Fruit fly (Drosophila melanogaster) whole organism, embryonic: ENCODE measurements around the gene CG10214.

Experiments used
- B-H2 ChIP-seq: fragments of 200-800 bp; sonication (Bioruptor generic); optimal IDR thresholded peaks from 2 replicates; lab custom pipeline; 2018; ENCODE audit warnings: missing biosample characterization, mild to moderate bottlenecking, missing genetic modification characterization
- C15 ChIP-seq: fragments of 200-800 bp; sonication (Bioruptor generic); IDR thresholded peaks from 3 replicates; pipeline ENCODE4 v1.3.6; 2022; ENCODE audit warnings: missing biosample characterization, missing genetic modification characterization
- CG10321 ChIP-seq: fragments of 200-800 bp; sonication (Bioruptor generic); IDR thresholded peaks from 2 replicates; pipeline ENCODE4 v1.3.6; 2022; ENCODE audit warnings: missing biosample characterization, missing genetic modification characterization
- CG10979 ChIP-seq: fragments of 200-800 bp; sonication (Bioruptor generic); optimal IDR thresholded peaks from 2 replicates; lab custom pipeline; 2018; ENCODE audit warnings: missing biosample characterization, mild to moderate bottlenecking, missing genetic modification characterization, moderate library complexity
- CG11695 ChIP-seq: fragments of 200-800 bp; sonication (Bioruptor generic); IDR thresholded peaks from 3 replicates; pipeline ENCODE4 v1.3.6; 2022; ENCODE audit warnings: missing biosample characterization, missing genetic modification characterization
- CG12236 ChIP-seq: fragments of 200-800 bp; sonication (Bioruptor generic); optimal IDR thresholded peaks from 2 replicates; lab custom pipeline; 2016; ENCODE audit warnings: missing biosample characterization, missing genetic modification characterization
- CG12391 ChIP-seq: fragments of 200-800 bp; sonication (Bioruptor generic); optimal IDR thresholded peaks from 3 replicates; lab custom pipeline; 2018; ENCODE audit warnings: missing biosample characterization, mild to moderate bottlenecking, missing genetic modification characterization, moderate library complexity
- CG12942 ChIP-seq: fragments of 200-800 bp; sonication (Bioruptor generic); optimal IDR thresholded peaks from 3 replicates; lab custom pipeline; 2016; ENCODE audit warnings: missing biosample characterization, missing genetic modification characterization
- CG15073 ChIP-seq: fragments of 200-800 bp; sonication (Bioruptor generic); optimal IDR thresholded peaks from 2 replicates; lab custom pipeline; 2016; ENCODE audit warnings: missing biosample characterization, missing genetic modification characterization
- CG1792 ChIP-seq: fragments of 200-800 bp; sonication (Bioruptor generic); optimal IDR thresholded peaks from 2 replicates; lab custom pipeline; 2016; ENCODE audit warnings: missing biosample characterization, missing genetic modification characterization
- CG32532 ChIP-seq: fragments of 200-800 bp; sonication (Bioruptor generic); IDR thresholded peaks from 2 replicates; pipeline ENCODE4 v1.3.6; 2022; ENCODE audit warnings: missing biosample characterization, missing genetic modification characterization
- CG4360 ChIP-seq: fragments of 200-800 bp; sonication (Bioruptor generic); IDR thresholded peaks from 2 replicates; pipeline ENCODE4 v1.3.6; 2022; ENCODE audit warnings: missing biosample characterization, missing genetic modification characterization
- CG5245 ChIP-seq: fragments of 200-800 bp; sonication (Bioruptor generic); optimal IDR thresholded peaks from 3 replicates; lab custom pipeline; 2016; ENCODE audit warnings: missing biosample characterization, missing genetic modification characterization
- CG6272 ChIP-seq: fragments of 200-800 bp; sonication (Bioruptor generic); IDR thresholded peaks from 2 replicates; pipeline ENCODE4 v1.3.6; 2022; ENCODE audit warnings: missing biosample characterization, missing genetic modification characterization
- CG6765 ChIP-seq: fragments of 200-800 bp; sonication (Bioruptor generic); optimal IDR thresholded peaks from 3 replicates; lab custom pipeline; 2017; ENCODE audit warnings: missing biosample characterization, mild to moderate bottlenecking, missing genetic modification characterization
- CG7271 ChIP-seq: fragments of 200-800 bp; sonication (Bioruptor generic); optimal IDR thresholded peaks from 2 replicates; lab custom pipeline; 2018; ENCODE audit warnings: missing biosample characterization, mild to moderate bottlenecking, missing genetic modification characterization, moderate library complexity
- CG8944 ChIP-seq: fragments of 200-800 bp; sonication (Bioruptor generic); optimal IDR thresholded peaks from 3 replicates; lab custom pipeline; 2016; ENCODE audit warnings: missing biosample characterization, missing genetic modification characterization
- CkIIα-i1 ChIP-seq: fragments of 200-800 bp; sonication (Bioruptor generic); IDR thresholded peaks from 2 replicates; pipeline ENCODE4 v1.3.6; 2022; ENCODE audit warnings: missing biosample characterization, missing genetic modification characterization
- D ChIP-seq, 2 experiments: fragments of 200-800 bp in 1 of 2; fragments of >200 bp in 1 of 2; sonication (Bioruptor generic) in 1 of 2; optimal IDR thresholded peaks; 2 replicates in 1 of 2; 3 replicates in 1 of 2; lab custom pipeline; 2017; ENCODE audit warnings: mild to moderate bottlenecking in 1 of 2, missing biosample characterization in 1 of 2, missing genetic modification characterization in 1 of 2, missing genetic modification reagents in 1 of 2
- Dll ChIP-seq: fragments of 200-800 bp; sonication (Bioruptor generic); IDR thresholded peaks from 4 replicates; pipeline ENCODE4 v1.3.6; 2022; ENCODE audit warnings: missing biosample characterization, missing genetic modification characterization; ENCODE audit not compliant: partially characterized antibody
- Fer2 ChIP-seq: fragments of 200-800 bp; sonication (Bioruptor generic); optimal IDR thresholded peaks from 2 replicates; lab custom pipeline; 2018; ENCODE audit warnings: missing biosample characterization, mild to moderate bottlenecking, missing genetic modification characterization, moderate library complexity
- Gug ChIP-seq: fragments of 200-800 bp; sonication (Bioruptor generic); IDR thresholded peaks from 4 replicates; pipeline ENCODE4 v1.3.6; 2022; ENCODE audit warnings: missing biosample characterization, missing genetic modification characterization
- H2.0 ChIP-seq: fragments of 200-800 bp; sonication (Bioruptor generic); IDR thresholded peaks from 2 replicates; pipeline ENCODE4 v1.3.6; 2022; ENCODE audit warnings: missing biosample characterization, missing genetic modification characterization
- Hr3 ChIP-seq: fragments of 200-800 bp; sonication (Bioruptor generic); optimal IDR thresholded peaks from 3 replicates; lab custom pipeline; 2016; ENCODE audit warnings: missing biosample characterization, missing genetic modification characterization
- Jarid2 ChIP-seq: fragments of 200-800 bp; sonication (Bioruptor generic); optimal IDR thresholded peaks from 3 replicates; lab custom pipeline; 2017; ENCODE audit warnings: mild to moderate bottlenecking, missing biosample characterization, missing genetic modification reagents, missing genetic modification characterization
- MESR4 ChIP-seq: fragments of 200-800 bp; sonication (Bioruptor generic); optimal IDR thresholded peaks from 2 replicates; lab custom pipeline; 2018; ENCODE audit warnings: missing biosample characterization, mild to moderate bottlenecking, missing genetic modification characterization, moderate library complexity
- Mrtf ChIP-seq: fragments of 200-800 bp; sonication (Bioruptor generic); IDR thresholded peaks from 3 replicates; pipeline ENCODE4 v1.3.6; 2022; ENCODE audit warnings: missing biosample characterization, missing genetic modification characterization
- NK7.1 ChIP-seq: fragments of 200-800 bp; sonication (Bioruptor generic); optimal IDR thresholded peaks from 3 replicates; lab custom pipeline; 2016; ENCODE audit warnings: missing biosample characterization, missing genetic modification characterization
- Neu2 ChIP-seq: fragments of 200-800 bp; sonication (Bioruptor generic); optimal IDR thresholded peaks from 3 replicates; lab custom pipeline; 2016; ENCODE audit warnings: missing biosample characterization, missing genetic modification characterization, borderline replicate concordance
- Nf-YB ChIP-seq: fragments of 200-800 bp; sonication (Bioruptor generic); optimal IDR thresholded peaks from 3 replicates; lab custom pipeline; 2019; ENCODE audit warnings: missing biosample characterization, mild to moderate bottlenecking, missing genetic modification characterization, moderate library complexity
- Tbp ChIP-seq: fragments of >200 bp; optimal IDR thresholded peaks from 2 replicates; lab custom pipeline; 2018; ENCODE audit warnings: missing biosample characterization, missing genetic modification characterization
- Xbp1 ChIP-seq: fragments of 200-800 bp; sonication (Bioruptor generic); optimal IDR thresholded peaks from 3 replicates; lab custom pipeline; 2016; ENCODE audit warnings: missing biosample characterization, mild to moderate bottlenecking, missing genetic modification characterization
- ato ChIP-seq: fragments of 200-800 bp; sonication (Bioruptor generic); IDR thresholded peaks from 2 replicates; pipeline ENCODE4 v1.3.6; 2022; ENCODE audit warnings: missing biosample characterization, missing genetic modification characterization; ENCODE audit not compliant: partially characterized antibody
- bbx ChIP-seq: fragments of 200-800 bp; sonication (Bioruptor generic); IDR thresholded peaks from 2 replicates; pipeline ENCODE4 v1.3.6; 2022; ENCODE audit warnings: missing biosample characterization, missing genetic modification characterization; ENCODE audit not compliant: partially characterized antibody
- btn ChIP-seq: fragments of 200-800 bp; sonication (Bioruptor generic); optimal IDR thresholded peaks from 2 replicates; lab custom pipeline; 2016; ENCODE audit warnings: missing biosample characterization, missing genetic modification characterization
- disco-r ChIP-seq: fragments of 200-800 bp; sonication (Bioruptor generic); optimal IDR thresholded peaks from 2 replicates; lab custom pipeline; 2016; ENCODE audit warnings: missing biosample characterization, missing genetic modification characterization
- dmrt99B ChIP-seq: fragments of 200-800 bp; sonication (Bioruptor generic); optimal IDR thresholded peaks from 2 replicates; lab custom pipeline; 2018; ENCODE audit warnings: missing biosample characterization, mild to moderate bottlenecking, missing genetic modification characterization, moderate library complexity
- fd96Cb ChIP-seq: fragments of 200-800 bp; sonication (Bioruptor generic); optimal IDR thresholded peaks from 2 replicates; lab custom pipeline; 2018; ENCODE audit warnings: missing biosample characterization, mild to moderate bottlenecking, missing genetic modification characterization, moderate library complexity
- jumu ChIP-seq: fragments of 200-800 bp; sonication (Bioruptor generic); optimal IDR thresholded peaks from 3 replicates; lab custom pipeline; 2016; ENCODE audit warnings: missing biosample characterization, missing genetic modification characterization
- lbe ChIP-seq: fragments of 200-800 bp; sonication (Bioruptor generic); optimal IDR thresholded peaks from 2 replicates; lab custom pipeline; 2016; ENCODE audit warnings: missing biosample characterization, mild to moderate bottlenecking, missing genetic modification characterization
- mld ChIP-seq: fragments of 200-800 bp; sonication (Bioruptor generic); IDR thresholded peaks from 3 replicates; pipeline ENCODE4 v1.3.6; 2022; ENCODE audit warnings: missing biosample characterization, missing genetic modification characterization; ENCODE audit not compliant: partially characterized antibody
- otp ChIP-seq: fragments of 200-800 bp; sonication (Bioruptor generic); IDR thresholded peaks from 3 replicates; pipeline ENCODE4, ENCODE4 v1.3.6; 2022; ENCODE audit warnings: missing biosample characterization, missing genetic modification characterization
- prd ChIP-seq, 3 experiments: fragments of >200 bp in 2 of 3; fragments of 200-800 bp in 1 of 3; sonication (Bioruptor generic) in 1 of 3; optimal IDR thresholded peaks in 2 of 3; IDR thresholded peaks in 1 of 3; 2 replicates in 2 of 3; 3 replicates in 1 of 3; pipeline versions ENCODE4 v1.3.6 to Lab custom; 2017 to 2022; ENCODE audit warnings: missing biosample characterization in 1 of 3, missing genetic modification characterization in 1 of 3
- sisA ChIP-seq: fragments of 200-800 bp; sonication (Bioruptor generic); IDR thresholded peaks from 2 replicates; pipeline ENCODE4 v1.3.6; 2022; ENCODE audit warnings: missing biosample characterization, missing genetic modification characterization
- sr ChIP-seq: fragments of 200-800 bp; sonication (Bioruptor generic); IDR thresholded peaks from 3 replicates; pipeline ENCODE4 v1.3.6; 2022; ENCODE audit warnings: missing biosample characterization, missing genetic modification characterization
- tgo ChIP-seq: fragments of 200-800 bp; sonication (Bioruptor generic); IDR thresholded peaks from 3 replicates; pipeline ENCODE4 v1.3.6; 2022; ENCODE audit warnings: missing biosample characterization, missing genetic modification characterization
- trh ChIP-seq: fragments of 200-800 bp; sonication (Bioruptor generic); optimal IDR thresholded peaks from 2 replicates; lab custom pipeline; 2016; ENCODE audit warnings: missing biosample characterization, missing genetic modification characterization

The CG10214 gene

DNA sequence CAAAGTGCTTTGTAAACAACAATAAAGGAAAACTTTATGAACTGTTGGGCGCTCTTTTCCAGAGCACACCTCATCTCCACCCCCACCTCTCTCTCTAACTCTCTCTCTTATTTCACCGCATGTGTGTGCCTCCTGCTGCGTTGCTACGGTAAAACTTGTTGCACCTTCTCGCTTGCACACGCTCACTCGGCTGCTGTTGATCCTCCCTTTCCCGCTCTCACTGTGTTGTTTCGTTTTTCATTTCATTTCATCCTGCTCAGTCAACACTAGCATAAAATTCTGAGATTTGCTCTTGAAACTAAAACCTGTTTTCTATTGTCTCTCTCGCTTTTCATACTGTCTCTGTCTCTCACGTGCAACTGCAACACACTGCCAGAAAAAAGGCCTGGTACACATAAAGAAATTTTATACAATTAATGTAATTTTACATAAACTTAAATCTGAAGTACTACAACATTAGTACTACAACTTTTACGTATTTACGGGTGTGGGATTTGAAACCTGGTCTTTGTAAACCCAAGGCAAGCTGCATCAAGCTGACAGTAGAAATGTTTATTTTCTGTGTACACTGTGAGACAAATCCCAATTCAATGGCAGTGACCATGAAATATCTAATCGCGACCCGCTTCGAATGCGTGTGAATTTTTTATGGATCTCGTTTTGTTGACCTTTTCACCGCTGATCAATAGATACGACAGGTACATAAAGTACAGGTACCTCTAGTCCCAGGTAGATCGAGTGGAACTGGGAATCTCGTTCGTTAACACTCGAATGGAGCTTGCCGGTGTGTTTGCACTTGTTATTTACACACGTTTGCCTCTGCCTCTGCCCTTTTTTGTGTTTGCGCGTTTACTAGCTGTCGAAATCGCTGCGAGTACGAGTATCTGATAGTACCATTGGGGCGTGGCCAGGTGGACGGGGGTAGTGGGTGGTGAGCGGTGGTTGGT lies 15.4 kb upstream of the CG10214 start (continued):
- TF ChIP-seq lbe (GFP tag; lab: Kevin White, UChicago) (peak; percentile 73), CG12236 (GFP tag; lab: Kevin White, UChicago) (peak; percentile 77), sr (GFP tag; lab: Robert Waterston, UW) (peak; percentile 16; the same call in 1 of the 3 replicates), bbx (GFP tag; lab: Robert Waterston, UW) (no peak), C15 (GFP tag; lab: Robert Waterston, UW) (no peak), Xbp1 (GFP tag; lab: Kevin White, UChicago) (peak; percentile 91), otp (peak; percentile 77), CG5245 (GFP tag; lab: Kevin White, UChicago) (peak; percentile 81), jumu (GFP tag; lab: Kevin White, UChicago) (peak; percentile 78), Neu2 (GFP tag; lab: Kevin White, UChicago) (peak; percentile 26), H2.0 (GFP tag; lab: Robert Waterston, UW) (peak; percentile 85), CG4360 (peak; percentile 30; the same call in 1 of the 2 replicates), CG10979 (tag; lab: Kevin White, UChicago) (peak; percentile 97), CG1792 (GFP tag; lab: Kevin White, UChicago) (peak; percentile 70), CG32532 (peak; percentile 30), Dll (GFP tag; lab: Robert Waterston, UW) (no peak), CG7271 (tag; lab: Kevin White, UChicago) (peak; percentile 43), Gug (peak; percentile 68; the same call in 3 of the 4 replicates), Nf-YB (GFP tag; lab: Kevin White, UChicago) (peak; percentile 64), ato (GFP tag; lab: Robert Waterston, UW) (no peak), CG6765 (GFP tag; lab: Kevin White, UChicago) (peak; percentile 78), Tbp (GFP tag; lab: Kevin White, UChicago) (no peak), prd (optimal IDR thresholded peaks at IDR 0.05; lab: Kevin White, UChicago) (no peak), prd (GFP tag; IDR thresholded peaks at IDR 0.05; lab: Robert Waterston, UW) (peak; percentile 94), trh (GFP tag; lab: Kevin White, UChicago) (peak; percentile 75), CkIIα-i1 (GFP tag; lab: Robert Waterston, UW) (peak; percentile 5; the same call in 1 of the 2 replicates), btn (peak; percentile 63), MESR4 (GFP tag; lab: Kevin White, UChicago) (peak; percentile 29), disco-r (GFP tag; lab: Kevin White, UChicago) (peak; percentile 55), fd96Cb (tag; lab: Kevin White, UChicago) (peak; percentile 95), mld (GFP tag; lab: Robert Waterston, UW) (no peak), tgo (GFP tag; lab: Robert Waterston, UW) (peak; percentile 81), CG15073 (GFP tag; lab: Kevin White, UChicago) (peak; percentile 71), CG12391 (tag; lab: Kevin White, UChicago) (peak; percentile 94), dmrt99B (peak; percentile 92), Mrtf (GFP tag; lab: Robert Waterston, UW) (peak; percentile 59; the same call in 2 of the 3 replicates), CG8944 (peak; percentile 73), CG12942 (GFP tag; lab: Kevin White, UChicago) (peak; percentile 81), Hr3 (peak; percentile 89), CG10321 (GFP tag; lab: Robert Waterston, UW) (no peak), NK7.1 (GFP tag; lab: Kevin White, UChicago) (peak; percentile 68), D (optimal IDR thresholded peaks at IDR 0.05; lab: Kevin White, UChicago) (peak; percentile 51), D (GFP tag; optimal IDR thresholded peaks at IDR 0.05; lab: Kevin White, UChicago) (peak; percentile 96), sisA (GFP tag; lab: Robert Waterston, UW) (peak; percentile 89), Fer2 (tag; lab: Kevin White, UChicago) (no peak), B-H2 (GFP tag; lab: Kevin White, UChicago) (peak; percentile 52), CG11695 (GFP tag; lab: Robert Waterston, UW) (peak; percentile 74), Jarid2 (GFP tag; lab: Kevin White, UChicago) (peak; percentile 54), CG6272 (GFP tag; lab: Robert Waterston, UW) (peak; percentile 76)
